Worm (Caenorhabditis elegans) whole organism, young adult: ENCODE results near the gene pik-1.

Source experiments
- C06A6.2 ChIP-seq: fragments of 200-800 bp; sonication (Bioruptor generic); conservative IDR thresholded peaks from 2 replicates; pipeline ENCODE4 v1.3.6; 2022; ENCODE audit warnings: missing genetic modification characterization, missing compliant biosample characterization
- D2030.7 ChIP-seq: fragments of 200-800 bp; sonication (Bioruptor generic); IDR thresholded peaks from 2 replicates; pipeline ENCODE4 v1.3.6; 2022; ENCODE audit warnings: missing genetic modification reagents, missing genetic modification characterization, missing compliant biosample characterization
- F37B4.10 ChIP-seq: fragments of 200-800 bp; sonication (Bioruptor generic); IDR thresholded peaks from 2 replicates; pipeline ENCODE4 v1.3.6; 2022; ENCODE audit warnings: missing genetic modification characterization, missing compliant biosample characterization
- F49E8.2 ChIP-seq: sonication (generic microtip); optimal IDR thresholded peaks from 3 replicates; lab custom pipeline; 2017; ENCODE audit warnings: missing genetic modification characterization, mild to moderate bottlenecking, missing compliant biosample characterization, antibody characterized with exemption, moderate library complexity; ENCODE audit not compliant: insufficient read depth
- Y56A3A.18 ChIP-seq: fragments of 200-800 bp; sonication (Bioruptor generic); IDR thresholded peaks from 2 replicates; pipeline ENCODE4 v1.3.6; 2022; ENCODE audit warnings: missing genetic modification reagents, missing genetic modification characterization, missing compliant biosample characterization
- ama-1 ChIP-seq, 3 experiments: fragments of 150-350 bp in 1 of 3; sonication (generic microtip) in 2 of 3; optimal IDR thresholded peaks; 2 replicates each; lab custom pipeline; 2014 to 2018; ENCODE audit warnings: missing biosample characterization in 2 of 3, missing genetic modification characterization in 2 of 3, missing genetic modification reagents in 2 of 3
- aptf-3 ChIP-seq: fragments of 200-800 bp; sonication (Bioruptor generic); IDR thresholded peaks from 2 replicates; pipeline ENCODE4 v1.3.6; 2022; ENCODE audit warnings: missing genetic modification characterization, missing compliant biosample characterization
- attf-6 ChIP-seq: fragments of 200-800 bp; sonication (Bioruptor generic); IDR thresholded peaks from 2 replicates; pipeline ENCODE4 v1.3.6; 2022; ENCODE audit warnings: missing genetic modification reagents, missing genetic modification characterization, missing compliant biosample characterization
- bed-1 ChIP-seq: fragments of 200-800 bp; sonication (Bioruptor generic); IDR thresholded peaks from 2 replicates; pipeline ENCODE4 v1.3.6; 2022; ENCODE audit warnings: missing genetic modification reagents, missing genetic modification characterization, missing compliant biosample characterization
- ccch-3 ChIP-seq: fragments of 200-800 bp; sonication (Bioruptor generic); optimal IDR thresholded peaks from 2 replicates; lab custom pipeline; 2018; ENCODE audit warnings: mild to moderate bottlenecking, missing genetic modification characterization, missing compliant biosample characterization
- cebp-2 ChIP-seq: fragments of 200-800 bp; sonication (Bioruptor generic); IDR thresholded peaks from 2 replicates; pipeline ENCODE4 v1.3.6; 2022; ENCODE audit warnings: missing genetic modification characterization, missing compliant biosample characterization
- ceh-27 ChIP-seq: fragments of 200-800 bp; sonication (Bioruptor generic); optimal IDR thresholded peaks from 2 replicates; lab custom pipeline; 2018; ENCODE audit warnings: mild to moderate bottlenecking, missing genetic modification characterization, moderate library complexity, missing compliant biosample characterization
- ceh-91 ChIP-seq: fragments of 200-800 bp; sonication (Bioruptor generic); IDR thresholded peaks from 2 replicates; pipeline ENCODE4 v1.3.6; 2022; ENCODE audit warnings: missing genetic modification reagents, missing genetic modification characterization, missing compliant biosample characterization
- chd-7 ChIP-seq: sonication (generic microtip); optimal IDR thresholded peaks from 2 replicates; lab custom pipeline; 2016; ENCODE audit warnings: mild to moderate bottlenecking, missing genetic modification characterization, moderate library complexity, missing compliant biosample characterization
- dox-1 ChIP-seq: fragments of 200-800 bp; sonication (Bioruptor generic); IDR thresholded peaks from 2 replicates; pipeline ENCODE4 v1.3.6; 2022; ENCODE audit warnings: missing genetic modification reagents, missing genetic modification characterization, missing compliant biosample characterization
- efl-1 ChIP-seq: fragments of 150-350 bp; optimal IDR thresholded peaks from 2 replicates; lab custom pipeline; 2014; ENCODE audit warnings: missing biosample characterization, missing genetic modification reagents, missing genetic modification characterization
- egl-44 ChIP-seq: fragments of 200-800 bp; sonication (Bioruptor generic); IDR thresholded peaks from 2 replicates; pipeline ENCODE4 v1.3.6; 2022; ENCODE audit warnings: missing genetic modification reagents, missing genetic modification characterization, missing compliant biosample characterization
- egrh-3 ChIP-seq: fragments of 200-800 bp; sonication (Bioruptor generic); IDR thresholded peaks from 2 replicates; pipeline ENCODE4 v1.3.6; 2022; ENCODE audit warnings: missing genetic modification reagents, missing genetic modification characterization, missing compliant biosample characterization
- gei-17 ChIP-seq: fragments of 200-800 bp; sonication (Bioruptor generic); optimal IDR thresholded peaks from 2 replicates; lab custom pipeline; 2018; ENCODE audit warnings: mild to moderate bottlenecking, missing genetic modification characterization, missing compliant biosample characterization
- hmg-1.2 ChIP-seq: fragments of 200-800 bp; sonication (Bioruptor generic); IDR thresholded peaks from 2 replicates; pipeline ENCODE4 v1.3.6; 2022; ENCODE audit warnings: missing genetic modification reagents, missing genetic modification characterization, missing compliant biosample characterization
- hmg-20 ChIP-seq: fragments of 200-800 bp; sonication (Bioruptor generic); IDR thresholded peaks from 2 replicates; pipeline ENCODE4 v1.3.6; 2022; ENCODE audit warnings: missing genetic modification reagents, missing genetic modification characterization, missing compliant biosample characterization
- hrde-1 ChIP-seq: sonication (generic microtip); optimal IDR thresholded peaks from 2 replicates; lab custom pipeline; 2016; ENCODE audit warnings: missing genetic modification characterization, mild to moderate bottlenecking, missing compliant biosample characterization, moderate library complexity, missing genotype, missing genetic modification reagents, borderline replicate concordance
- hsf-1 ChIP-seq: fragments of 200-800 bp; sonication (Bioruptor generic); IDR thresholded peaks from 2 replicates; pipeline ENCODE4 v1.3.6; 2022; ENCODE audit warnings: missing genetic modification reagents, missing genetic modification characterization, missing compliant biosample characterization
- lin-35 ChIP-seq, 3 experiments: fragments of 150-350 bp in 2 of 3; sonication (generic microtip) in 1 of 3; optimal IDR thresholded peaks; 2 replicates each; lab custom pipeline; 2014 to 2018; ENCODE audit warnings: missing biosample characterization in 3 of 3, missing genetic modification characterization in 3 of 3, missing genetic modification reagents in 3 of 3
- madf-8 ChIP-seq: fragments of 200-800 bp; sonication (Bioruptor generic); conservative IDR thresholded peaks from 2 replicates; pipeline ENCODE4 v1.3.6; 2022; ENCODE audit warnings: missing genetic modification reagents, missing genetic modification characterization, missing compliant biosample characterization
- nfya-2 ChIP-seq: fragments of 200-800 bp; sonication (Bioruptor generic); IDR thresholded peaks from 2 replicates; pipeline ENCODE4 v1.3.6; 2022; ENCODE audit warnings: missing genetic modification reagents, missing genetic modification characterization, missing compliant biosample characterization
- nhr-27 ChIP-seq: fragments of 200-800 bp; sonication (Bioruptor generic); optimal IDR thresholded peaks from 2 replicates; lab custom pipeline; 2018; ENCODE audit warnings: mild to moderate bottlenecking, missing genetic modification characterization, moderate library complexity, missing compliant biosample characterization
- nhr-80 ChIP-seq: sonication (generic microtip); optimal IDR thresholded peaks from 2 replicates; lab custom pipeline; 2016; ENCODE audit warnings: missing genetic modification characterization, missing compliant biosample characterization
- pbrm-1 ChIP-seq: fragments of 200-800 bp; sonication (Bioruptor generic); IDR thresholded peaks from 2 replicates; pipeline ENCODE4 v1.3.6; 2022; ENCODE audit warnings: missing genetic modification reagents, missing genetic modification characterization, missing compliant biosample characterization
- rpc-1 ChIP-seq, 2 experiments: fragments of 150-350 bp in 1 of 2; sonication (generic microtip) in 1 of 2; optimal IDR thresholded peaks; 2 replicates each; lab custom pipeline; 2014 to 2018; ENCODE audit warnings: missing biosample characterization in 1 of 2, missing genetic modification characterization in 1 of 2, missing genetic modification reagents in 1 of 2, missing genotype in 1 of 2
- sdz-38 ChIP-seq: sonication (generic microtip); optimal IDR thresholded peaks from 2 replicates; lab custom pipeline; 2016; ENCODE audit warnings: missing genotype, missing genetic modification characterization, missing compliant biosample characterization
- snpc-1.3 ChIP-seq: sonication (generic microtip); optimal IDR thresholded peaks from 2 replicates; lab custom pipeline; 2017; ENCODE audit warnings: missing genetic modification characterization, mild to moderate bottlenecking, missing compliant biosample characterization, antibody characterized with exemption, moderate library complexity, missing genotype, missing genetic modification reagents; ENCODE audit not compliant: insufficient read depth
- snpc-3.4 ChIP-seq: sonication (generic microtip); optimal IDR thresholded peaks from 2 replicates; lab custom pipeline; 2017; ENCODE audit warnings: missing genetic modification characterization, mild to moderate bottlenecking, missing compliant biosample characterization, antibody characterized with exemption, moderate library complexity, missing genotype, missing genetic modification reagents
- somi-1 ChIP-seq: fragments of 200-800 bp; sonication (Bioruptor generic); optimal IDR thresholded peaks from 2 replicates; lab custom pipeline; 2018; ENCODE audit warnings: mild to moderate bottlenecking, missing genetic modification characterization, missing compliant biosample characterization
- tbx-9 ChIP-seq: sonication (generic microtip); optimal IDR thresholded peaks from 2 replicates; lab custom pipeline; 2016; ENCODE audit warnings: borderline replicate concordance, missing genetic modification characterization, inconsistent platforms, missing compliant biosample characterization
- ztf-26 ChIP-seq: sonication (generic microtip); optimal IDR thresholded peaks from 2 replicates; lab custom pipeline; 2017; ENCODE audit warnings: missing genetic modification characterization, missing compliant biosample characterization
- ztf-3 ChIP-seq: fragments of 200-800 bp; sonication (Bioruptor generic); optimal IDR thresholded peaks from 2 replicates; lab custom pipeline; 2018; ENCODE audit warnings: mild to moderate bottlenecking, missing genetic modification characterization, missing compliant biosample characterization
- ztf-6 ChIP-seq: fragments of 200-800 bp; sonication (Bioruptor generic); IDR thresholded peaks from 2 replicates; pipeline ENCODE4 v1.3.6; 2022; ENCODE audit warnings: missing genetic modification reagents, missing genetic modification characterization, missing compliant biosample characterization

Gene pik-1

DNA sequence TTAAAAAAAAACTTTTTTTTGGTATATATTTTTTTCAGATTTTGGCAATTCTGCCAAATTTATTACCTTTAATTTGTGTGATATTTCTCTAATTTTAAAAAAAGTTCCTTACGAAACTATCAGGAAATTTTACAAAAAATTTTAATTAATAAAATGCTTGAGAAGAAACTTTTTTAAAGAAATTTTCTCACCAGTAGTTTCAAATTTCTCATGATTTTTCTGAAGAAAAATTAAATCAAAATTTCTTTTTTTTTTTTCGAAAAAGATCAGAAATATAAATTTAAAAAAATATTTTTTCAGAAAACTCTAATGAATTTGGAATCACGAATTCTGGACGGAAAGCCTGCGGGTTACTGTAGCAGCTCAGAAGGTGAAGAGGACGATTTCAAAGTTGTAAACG is 38.1 kb upstream of the pik-1 start, which contains the start of gene mau-8:
TSS of gene mau-8 (plus strand) at position 301 of the 400 bp plus-strand sequence.
- TF ChIP-seq egrh-3 (GFP tag; lab: Robert Waterston, UW) (no peak), nhr-80 (tag; lab: Kevin White, UChicago) (no peak), pbrm-1 (GFP tag; lab: Robert Waterston, UW) (no peak), hmg-20 (GFP tag; lab: Robert Waterston, UW) (no peak), gei-17 (GFP tag; lab: Kevin White, UChicago) (no peak), madf-8 (GFP tag; lab: Robert Waterston, UW) (no peak), snpc-3.4 (tag; lab: Kevin White, UChicago) (no peak), rpc-1 (optimal IDR thresholded peaks at IDR 0.05; lab: Kevin White, UChicago) (no peak), rpc-1 (tag; optimal IDR thresholded peaks at IDR 0.05; lab: Kevin White, UChicago) (no peak), nfya-2 (GFP tag; lab: Robert Waterston, UW) (no peak)

- peak; percentile 82; the same call in 1 of the 2 replicates for TF ChIP-seq cebp-2 (GFP tag; lab: Robert Waterston, UW)
- TF ChIP-seq ama-1 (optimal IDR thresholded peaks at IDR 0.05; lab: Kevin White, UChicago), result no peak
- TF ChIP-seq ama-1 (GFP tag; optimal IDR thresholded peaks at IDR 0.05; lab: Kevin White, UChicago), result no peak
Observed at ce11 chrIV:13380506-13380905, 35.3 kb upstream of the pik-1 start.

DNA sequence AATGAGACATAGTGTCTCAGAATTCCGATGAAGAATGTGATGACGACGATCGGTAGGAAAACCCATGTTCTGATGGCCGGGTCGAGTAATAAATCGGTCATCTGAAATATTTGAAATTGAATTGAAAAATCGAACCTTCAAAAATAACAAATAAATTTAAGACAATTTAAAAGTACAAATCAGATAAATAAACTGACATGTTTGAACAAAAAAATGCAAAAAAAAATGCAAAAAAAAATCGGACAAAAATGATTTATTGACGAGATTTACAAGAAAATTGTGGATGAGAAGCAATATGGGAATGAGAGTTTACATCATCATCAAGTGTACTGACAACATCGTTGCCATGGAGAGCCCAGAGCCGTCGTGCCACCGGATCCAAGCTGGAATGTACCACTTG is 34.0 kb upstream of the pik-1 start, which contains the start of gene emc-3:
TSS of gene emc-3 (minus strand) at position 101 of the 400 bp plus-strand sequence.
- TF ChIP-seq ceh-27 (GFP tag; lab: Kevin White, UChicago), result no peak
- TF ChIP-seq C06A6.2 (GFP tag; lab: Robert Waterston, UW), result no peak
- no peak for TF ChIP-seq attf-6 (GFP tag; lab: Robert Waterston, UW)
- TF ChIP-seq efl-1, result no peak
- no peak for TF ChIP-seq lin-35 (GFP tag; optimal IDR thresholded peaks at IDR 0.05; lab: Kevin White, UChicago)
- TF ChIP-seq ama-1 (optimal IDR thresholded peaks at IDR 0.05; lab: Kevin White, UChicago), result no peak
- TF ChIP-seq ama-1 (GFP tag; optimal IDR thresholded peaks at IDR 0.05; lab: Kevin White, UChicago), result no peak
- no peak for TF ChIP-seq snpc-1.3
- TF ChIP-seq ceh-91, result no peak
- TF ChIP-seq bed-1 (GFP tag; lab: Robert Waterston, UW), result no peak
- TF ChIP-seq hrde-1 (tag; lab: Kevin White, UChicago), result no peak
- TF ChIP-seq sdz-38 (tag; lab: Kevin White, UChicago), result no peak

- no peak for TF ChIP-seq lin-35 (GFP tag; optimal IDR thresholded peaks at IDR 0.05; lab: Kevin White, UChicago)
- TF ChIP-seq chd-7 (tag; lab: Kevin White, UChicago), result no peak
- no peak for TF ChIP-seq F37B4.10 (GFP tag; lab: Robert Waterston, UW)
- no peak for TF ChIP-seq nhr-27 (tag; lab: Kevin White, UChicago)
- TF ChIP-seq Y56A3A.18, result no peak
- no peak for TF ChIP-seq F49E8.2 (tag; lab: Kevin White, UChicago)
- TF ChIP-seq pbrm-1 (GFP tag; lab: Robert Waterston, UW), result no peak
- peak; percentile 90 for TF ChIP-seq hmg-1.2 (GFP tag; lab: Robert Waterston, UW)
Observed at ce11 chrIV:13383763-13384436, 31.9 kb upstream of the pik-1 start, which contains the start of gene rab-19. rab-19 (minus strand) TSS chrIV:13384386.

DNA sequence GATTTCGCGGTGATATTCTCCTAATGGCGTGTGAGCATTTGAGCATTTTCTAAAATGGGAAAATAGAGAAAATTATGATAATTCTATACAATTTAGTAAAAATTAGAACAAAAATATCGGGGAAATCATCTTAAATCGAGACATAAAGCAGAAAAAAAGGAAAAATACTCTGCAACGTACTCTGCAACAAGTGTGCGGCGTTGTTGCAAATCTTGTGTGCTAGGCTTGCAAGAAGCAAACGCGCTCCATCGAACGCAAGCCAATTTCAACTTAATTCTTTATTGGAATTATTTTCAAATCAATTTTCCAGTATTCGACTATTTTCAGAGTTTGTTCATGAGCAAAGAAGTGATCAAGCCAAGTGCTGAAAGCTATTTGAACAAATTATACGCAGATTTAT is 29.8 kb upstream of the pik-1 start, which contains the start of the genes Y62E10A.20, Y62E10A.23 and mdt-9:
TSS of gene Y62E10A.20 (minus strand) at position 49 of the 400 bp plus-strand sequence.
TSS of gene Y62E10A.23 (plus strand) at position 282 of the 400 bp plus-strand sequence.
TSS of gene mdt-9 (plus strand) at position 338 of the 400 bp plus-strand sequence.
- TF ChIP-seq ztf-6 (GFP tag; lab: Robert Waterston, UW) (no peak), dox-1 (GFP tag; lab: Robert Waterston, UW) (peak; percentile 59), tbx-9 (no peak), somi-1 (GFP tag; lab: Kevin White, UChicago) (no peak), hmg-20 (GFP tag; lab: Robert Waterston, UW) (no peak), aptf-3 (GFP tag; lab: Robert Waterston, UW) (no peak), ztf-3 (GFP tag; lab: Kevin White, UChicago) (no peak), D2030.7 (GFP tag; lab: Robert Waterston, UW) (peak; percentile 40), Y56A3A.18 (no peak), ztf-26 (tag; lab: Kevin White, UChicago) (no peak), hsf-1 (GFP tag; lab: Robert Waterston, UW) (no peak), egl-44 (no peak), sdz-38 (tag; lab: Kevin White, UChicago) (no peak), ccch-3 (GFP tag; lab: Kevin White, UChicago) (no peak), hmg-1.2 (GFP tag; lab: Robert Waterston, UW) (no peak), cebp-2 (GFP tag; lab: Robert Waterston, UW) (no peak), snpc-1.3 (peak; percentile 45), ama-1 (optimal IDR thresholded peaks at IDR 0.05; lab: Kevin White, UChicago) (no peak), ama-1 (GFP tag; optimal IDR thresholded peaks at IDR 0.05; lab: Kevin White, UChicago) (no peak), ceh-27 (GFP tag; lab: Kevin White, UChicago) (peak; percentile 25)
